Worm (Caenorhabditis elegans) whole organism, mixed stage, embryonic: ENCODE data around the gene Y39A1A.17.

Experiments
- blmp-1 ChIP-seq: fragments of 150-350 bp; optimal IDR thresholded peaks from 2 replicates; lab custom pipeline; 2014; ENCODE audit warnings: missing biosample characterization, missing genetic modification characterization
- elt-1 ChIP-seq: sonication (generic microtip); optimal IDR thresholded peaks from 2 replicates; lab custom pipeline; 2017; ENCODE audit warnings: missing genetic modification characterization, mild to moderate bottlenecking, missing compliant biosample characterization, antibody characterized with exemption, moderate library complexity, borderline replicate concordance; ENCODE audit not compliant: insufficient read depth
- elt-3 ChIP-seq: fragments of 150-350 bp; optimal IDR thresholded peaks from 2 replicates; lab custom pipeline; 2014; ENCODE audit warnings: missing biosample characterization, missing genetic modification characterization
- lin-13 ChIP-seq: fragments of 150-350 bp; optimal IDR thresholded peaks from 2 replicates; lab custom pipeline; 2014; ENCODE audit warnings: missing biosample characterization, missing genetic modification characterization
- mab-5 ChIP-seq: fragments of 150-350 bp; optimal IDR thresholded peaks from 2 replicates; lab custom pipeline; 2014; ENCODE audit warnings: missing biosample characterization, missing genetic modification characterization
- nhr-237 ChIP-seq: fragments of 150-350 bp; optimal IDR thresholded peaks from 2 replicates; lab custom pipeline; 2014; ENCODE audit warnings: missing biosample characterization, missing genetic modification characterization
- nhr-28 ChIP-seq: fragments of 150-350 bp; optimal IDR thresholded peaks from 2 replicates; lab custom pipeline; 2014; ENCODE audit warnings: missing biosample characterization, missing genetic modification characterization
- nhr-76 ChIP-seq: sonication (generic microtip); optimal IDR thresholded peaks from 2 replicates; lab custom pipeline; 2017; ENCODE audit warnings: missing biosample characterization, missing genetic modification characterization
- pha-4 ChIP-seq: fragments of 150-350 bp; optimal IDR thresholded peaks from 2 replicates; lab custom pipeline; 2018; ENCODE audit warnings: missing biosample characterization, missing genetic modification reagents, missing genetic modification characterization
- snpc-4 ChIP-seq: fragments of 150-350 bp; optimal IDR thresholded peaks from 2 replicates; lab custom pipeline; 2014; ENCODE audit warnings: missing biosample characterization, missing genetic modification characterization
- unc-39 ChIP-seq: fragments of 150-350 bp; optimal IDR thresholded peaks from 2 replicates; lab custom pipeline; 2014; ENCODE audit warnings: missing biosample characterization, missing genetic modification characterization
- unc-62 ChIP-seq: fragments of 150-350 bp; optimal IDR thresholded peaks from 2 replicates; lab custom pipeline; 2014; ENCODE audit warnings: missing biosample characterization, missing genetic modification reagents, missing genetic modification characterization

DNA sequence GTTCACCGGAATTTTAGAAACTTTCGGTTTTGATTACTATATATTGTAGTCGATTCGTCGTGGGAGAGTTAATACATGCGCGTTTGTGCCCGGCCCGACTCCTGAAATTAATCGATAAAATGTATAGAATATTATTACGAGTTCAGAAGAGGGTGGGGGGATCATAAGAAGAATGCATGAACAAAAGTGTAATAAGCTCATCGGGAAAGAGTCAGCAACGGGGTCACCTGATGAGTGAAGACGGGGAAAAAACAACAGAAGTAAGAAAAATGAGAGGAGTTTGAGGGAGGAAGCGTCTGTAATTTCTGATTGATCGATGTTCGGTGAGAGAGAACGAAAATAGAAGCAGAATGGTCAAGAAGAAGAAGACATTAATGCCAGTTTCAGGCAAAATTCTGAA, 25.2 kb upstream of the Y39A1A.17 start, which contains the start of gene W09D10.4:
- TF ChIP-seq elt-3, result no peak
- TF ChIP-seq nhr-237 (tag; lab: Kevin White, UChicago), result no peak
- no peak for TF ChIP-seq elt-1 (tag; lab: Kevin White, UChicago)
- no peak for TF ChIP-seq pha-4 (tag; lab: Kevin White, UChicago)
- TF ChIP-seq snpc-4, result no peak
- TF ChIP-seq lin-13 (tag; lab: Kevin White, UChicago), result no peak
- no peak for TF ChIP-seq blmp-1
- TF ChIP-seq unc-39, result no peak
- TF ChIP-seq mab-5 (tag; lab: Kevin White, UChicago), result no peak
- no peak for TF ChIP-seq nhr-28 (tag; lab: Kevin White, UChicago)
- no peak for TF ChIP-seq nhr-76 (tag; lab: Kevin White, UChicago)
- TF ChIP-seq unc-62 (GFP tag; lab: Kevin White, UChicago), result no peak
